Fruit fly (Drosophila melanogaster) whole organism, prepupa: ENCODE data around the gene CG4456.

Source experiments
- Blimp-1 ChIP-seq: fragments of 200-800 bp; sonication (Bioruptor generic); optimal IDR thresholded peaks from 3 replicates; lab custom pipeline; 2017; ENCODE audit warnings: missing biosample characterization, missing genetic modification characterization, mild to moderate bottlenecking, moderate library complexity, missing genetic modification reagents
- CG10669 ChIP-seq: fragments of 200-800 bp; sonication (Bioruptor generic); optimal IDR thresholded peaks from 3 replicates; lab custom pipeline; 2018; ENCODE audit warnings: missing biosample characterization, mild to moderate bottlenecking, missing genetic modification characterization, moderate library complexity
- CG11762 ChIP-seq: fragments of 200-800 bp; sonication (Bioruptor generic); optimal IDR thresholded peaks from 3 replicates; lab custom pipeline; 2016; ENCODE audit warnings: missing biosample characterization, missing genetic modification characterization; ENCODE audit not compliant: insufficient read depth
- CG11902 ChIP-seq: fragments of 200-800 bp; sonication (Bioruptor generic); optimal IDR thresholded peaks from 3 replicates; lab custom pipeline; 2016; ENCODE audit warnings: missing biosample characterization, missing genetic modification characterization
- CG15336 ChIP-seq: fragments of 200-800 bp; sonication (Bioruptor generic); IDR thresholded peaks from 2 replicates; pipeline ENCODE4 v1.3.6; 2022; ENCODE audit warnings: missing biosample characterization, missing genetic modification characterization
- CG1621 ChIP-seq: fragments of 200-800 bp; sonication (Bioruptor generic); optimal IDR thresholded peaks from 3 replicates; lab custom pipeline; 2018; ENCODE audit warnings: missing biosample characterization, mild to moderate bottlenecking, missing genetic modification characterization
- CG32006 ChIP-seq: fragments of 200-800 bp; sonication (Bioruptor generic); optimal IDR thresholded peaks from 3 replicates; lab custom pipeline; 2017; ENCODE audit warnings: missing biosample characterization, mild to moderate bottlenecking, missing genetic modification characterization
- CG34406 ChIP-seq: fragments of 200-800 bp; sonication (Bioruptor generic); optimal IDR thresholded peaks from 3 replicates; lab custom pipeline; 2016; ENCODE audit warnings: missing biosample characterization, missing genetic modification characterization
- CG3919 ChIP-seq: fragments of 200-800 bp; sonication (Bioruptor generic); optimal IDR thresholded peaks from 3 replicates; lab custom pipeline; 2016; ENCODE audit warnings: missing biosample characterization, missing genetic modification characterization
- CG4318 ChIP-seq: fragments of 200-800 bp; sonication (Bioruptor generic); optimal IDR thresholded peaks from 3 replicates; lab custom pipeline; 2017; ENCODE audit warnings: missing biosample characterization, mild to moderate bottlenecking, missing genetic modification characterization
- CG6163 ChIP-seq: fragments of 200-800 bp; sonication (Bioruptor generic); IDR thresholded peaks from 3 replicates; pipeline ENCODE4 v1.3.6; 2022; ENCODE audit warnings: missing biosample characterization, missing genetic modification characterization
- CG6276 ChIP-seq: fragments of 200-800 bp; sonication (Bioruptor generic); optimal IDR thresholded peaks from 2 replicates; lab custom pipeline; 2017; ENCODE audit warnings: missing biosample characterization, mild to moderate bottlenecking, missing genetic modification characterization
- CG6792 ChIP-seq: fragments of 200-800 bp; sonication (Bioruptor generic); optimal IDR thresholded peaks from 3 replicates; lab custom pipeline; 2016; ENCODE audit warnings: missing biosample characterization, missing genetic modification characterization
- CG6854 ChIP-seq: fragments of 200-800 bp; sonication (Bioruptor generic); optimal IDR thresholded peaks from 2 replicates; lab custom pipeline; 2017; ENCODE audit warnings: missing biosample characterization, mild to moderate bottlenecking, missing genetic modification characterization
- CG7368 ChIP-seq: fragments of 200-800 bp; sonication (Bioruptor generic); optimal IDR thresholded peaks from 3 replicates; lab custom pipeline; 2016; ENCODE audit warnings: missing biosample characterization, missing genetic modification characterization
- CG8119 ChIP-seq: fragments of 200-800 bp; sonication (Bioruptor generic); IDR thresholded peaks from 3 replicates; pipeline ENCODE4 v1.3.6; 2022; ENCODE audit warnings: missing biosample characterization, missing genetic modification characterization
- CG8319 ChIP-seq: fragments of 200-800 bp; sonication (Bioruptor generic); optimal IDR thresholded peaks from 3 replicates; lab custom pipeline; 2016; ENCODE audit warnings: missing biosample characterization, missing genetic modification characterization
- CG8632 ChIP-seq: fragments of 200-800 bp; sonication (Bioruptor generic); optimal IDR thresholded peaks from 3 replicates; lab custom pipeline; 2016; ENCODE audit warnings: missing biosample characterization, missing genetic modification characterization
- CG9139 ChIP-seq: fragments of 200-800 bp; sonication (Bioruptor generic); optimal IDR thresholded peaks from 3 replicates; lab custom pipeline; 2017; ENCODE audit warnings: missing biosample characterization, mild to moderate bottlenecking, missing genetic modification characterization
- Eip75B ChIP-seq: fragments of 200-800 bp; sonication (Bioruptor generic); optimal IDR thresholded peaks from 3 replicates; lab custom pipeline; 2016; ENCODE audit warnings: missing biosample characterization, missing genetic modification characterization
- Eip78C ChIP-seq: fragments of 200-800 bp; sonication (Bioruptor generic); peaks from one replicate; lab custom pipeline; 2016; ENCODE audit warnings: missing biosample characterization, missing genetic modification characterization
- Eip93F ChIP-seq: fragments of 200-800 bp; sonication (Bioruptor generic); optimal IDR thresholded peaks from 2 replicates; lab custom pipeline; 2016; ENCODE audit warnings: missing biosample characterization, mild to moderate bottlenecking, missing genetic modification characterization
- Ets21C ChIP-seq: fragments of 200-800 bp; sonication (Bioruptor generic); optimal IDR thresholded peaks from 3 replicates; lab custom pipeline; 2016; ENCODE audit warnings: missing biosample characterization, missing genetic modification characterization
- Gug ChIP-seq: fragments of 200-800 bp; sonication (Bioruptor generic); IDR thresholded peaks from 2 replicates; pipeline ENCODE4 v1.3.6; 2022; ENCODE audit warnings: missing biosample characterization, missing genetic modification characterization
- Hr38 ChIP-seq: sonication (Bioruptor generic); optimal IDR thresholded peaks from 2 replicates; lab custom pipeline; 2016; ENCODE audit warnings: missing biosample characterization, missing genetic modification characterization
- Hr39 ChIP-seq: fragments of 200-800 bp; sonication (Bioruptor generic); optimal IDR thresholded peaks from 2 replicates; lab custom pipeline; 2016; ENCODE audit warnings: missing biosample characterization, missing genetic modification characterization
- Hr4 ChIP-seq: fragments of 200-800 bp; sonication (Bioruptor generic); optimal IDR thresholded peaks from 3 replicates; lab custom pipeline; 2016; ENCODE audit warnings: missing biosample characterization, missing genetic modification characterization
- Met ChIP-seq: fragments of 200-800 bp; sonication (Bioruptor generic); optimal IDR thresholded peaks from 3 replicates; lab custom pipeline; 2016; ENCODE audit warnings: missing biosample characterization, missing genetic modification characterization
- OdsH ChIP-seq: fragments of 200-800 bp; sonication (Bioruptor generic); optimal IDR thresholded peaks from 3 replicates; lab custom pipeline; 2016; ENCODE audit warnings: missing biosample characterization, missing genetic modification characterization
- Smox ChIP-seq: fragments of 200-800 bp; sonication (Bioruptor generic); optimal IDR thresholded peaks from 3 replicates; lab custom pipeline; 2016; ENCODE audit warnings: missing biosample characterization, missing genetic modification characterization
- Sox102F ChIP-seq: fragments of 200-800 bp; sonication (Bioruptor generic); optimal IDR thresholded peaks from 2 replicates; lab custom pipeline; 2016; ENCODE audit warnings: missing biosample characterization, mild to moderate bottlenecking, missing genetic modification characterization
- Sox15 ChIP-seq: fragments of 200-800 bp; sonication (Bioruptor generic); optimal IDR thresholded peaks from 3 replicates; lab custom pipeline; 2016; ENCODE audit warnings: missing biosample characterization, missing genetic modification characterization
- achi ChIP-seq: fragments of 200-800 bp; sonication (Bioruptor generic); optimal IDR thresholded peaks from 3 replicates; lab custom pipeline; 2016; ENCODE audit warnings: missing biosample characterization, missing genetic modification characterization
- acj6 ChIP-seq: fragments of 200-800 bp; sonication (Bioruptor generic); optimal IDR thresholded peaks from 3 replicates; lab custom pipeline; 2016; ENCODE audit warnings: missing biosample characterization, missing genetic modification characterization
- cyc ChIP-seq: fragments of 200-800 bp; sonication (Bioruptor generic); optimal IDR thresholded peaks from 3 replicates; lab custom pipeline; 2016; ENCODE audit warnings: missing biosample characterization, missing genetic modification characterization
- dac ChIP-seq: fragments of 200-800 bp; sonication (Bioruptor generic); optimal IDR thresholded peaks from 2 replicates; lab custom pipeline; 2017; ENCODE audit warnings: missing biosample characterization, mild to moderate bottlenecking, missing genetic modification characterization
- dsx ChIP-seq: fragments of 200-800 bp; optimal IDR thresholded peaks from 3 replicates; lab custom pipeline; 2019; ENCODE audit warnings: missing biosample characterization, mild to moderate bottlenecking, missing genetic modification characterization, moderate library complexity; ENCODE audit not compliant: poor library complexity, severe bottlenecking
- eg ChIP-seq: fragments of 200-800 bp; sonication (Bioruptor generic); IDR thresholded peaks from 3 replicates; pipeline ENCODE4 v1.3.6; 2022; ENCODE audit warnings: missing biosample characterization, missing genetic modification characterization
- esn ChIP-seq: fragments of 200-800 bp; sonication (Bioruptor generic); optimal IDR thresholded peaks from 2 replicates; lab custom pipeline; 2016; ENCODE audit warnings: missing biosample characterization, mild to moderate bottlenecking, missing genetic modification characterization, moderate library complexity
- fd59A ChIP-seq: fragments of 200-800 bp; sonication (Bioruptor generic); optimal IDR thresholded peaks from 2 replicates; lab custom pipeline; 2017; ENCODE audit warnings: missing biosample characterization, mild to moderate bottlenecking, missing genetic modification characterization, missing genetic modification reagents
- fkh ChIP-seq: fragments of 200-800 bp; sonication (Bioruptor generic); optimal IDR thresholded peaks from 3 replicates; lab custom pipeline; 2017; ENCODE audit warnings: missing biosample characterization, mild to moderate bottlenecking, missing genetic modification characterization, moderate library complexity
- net ChIP-seq: fragments of 200-800 bp; sonication (Bioruptor generic); optimal IDR thresholded peaks from 3 replicates; lab custom pipeline; 2016; ENCODE audit warnings: missing biosample characterization, missing genetic modification characterization
- pdm3 ChIP-seq: fragments of 200-800 bp; sonication (Bioruptor generic); optimal IDR thresholded peaks from 3 replicates; lab custom pipeline; 2016; ENCODE audit warnings: missing biosample characterization, missing genetic modification characterization
- salr ChIP-seq, 2 experiments: fragments of 200-800 bp; sonication (Bioruptor generic); optimal IDR thresholded peaks; 3 replicates each; lab custom pipeline; 2016 to 2018; ENCODE audit warnings: missing biosample characterization in 2 of 2, missing genetic modification characterization in 2 of 2, mild to moderate bottlenecking in 1 of 2
- spab ChIP-seq: fragments of 200-800 bp; sonication (Bioruptor generic); optimal IDR thresholded peaks from 2 replicates; lab custom pipeline; 2017; ENCODE audit warnings: missing biosample characterization, mild to moderate bottlenecking, missing genetic modification characterization, missing genetic modification reagents
- ss ChIP-seq, 2 experiments: fragments of 200-800 bp; sonication (Bioruptor generic); optimal IDR thresholded peaks; 2 replicates in 1 of 2; 3 replicates in 1 of 2; lab custom pipeline; 2017 to 2018; ENCODE audit warnings: mild to moderate bottlenecking in 2 of 2, missing biosample characterization in 2 of 2, missing genetic modification characterization in 2 of 2, moderate library complexity in 1 of 2
- topi ChIP-seq: fragments of 200-800 bp; sonication (Bioruptor generic); optimal IDR thresholded peaks from 3 replicates; lab custom pipeline; 2016; ENCODE audit warnings: missing biosample characterization, missing genetic modification characterization
- vri ChIP-seq: fragments of 200-800 bp; sonication (Bioruptor generic); optimal IDR thresholded peaks from 3 replicates; lab custom pipeline; 2016; ENCODE audit warnings: missing biosample characterization, mild to moderate bottlenecking, missing genetic modification characterization

CG4456 gene

DNA sequence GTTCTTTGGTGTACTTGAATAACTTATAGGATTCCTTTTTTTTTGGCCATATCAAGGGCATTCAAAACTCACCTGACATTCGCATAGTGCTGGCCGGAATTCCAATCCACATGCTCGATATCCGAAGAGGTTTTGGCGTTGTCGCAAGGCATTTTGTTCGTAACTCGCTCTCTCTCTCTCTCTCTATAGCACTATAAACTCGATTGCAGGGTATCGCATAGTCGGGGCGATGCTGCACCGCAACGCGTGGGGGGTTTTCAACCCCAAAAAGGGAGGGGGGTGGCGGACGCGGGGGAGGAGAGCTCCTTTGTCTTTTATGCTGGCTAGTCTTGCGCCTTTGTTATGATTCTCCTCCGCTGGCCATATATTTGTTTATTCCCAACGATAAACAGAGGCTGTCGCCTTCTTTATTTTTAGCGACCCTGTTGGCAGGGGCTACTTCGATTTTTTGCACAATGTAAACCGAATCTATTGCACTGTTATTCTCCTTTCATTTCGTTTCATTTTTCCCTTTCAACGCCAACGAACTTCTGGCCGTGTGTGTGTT lies 26.0 kb downstream of the CG4456 start (continued):
- TF ChIP-seq Sox15 (GFP tag; lab: Kevin White, UChicago) (no peak), CG8319 (GFP tag; lab: Kevin White, UChicago) (no peak), Hr4 (no peak), CG9139 (GFP tag; lab: Kevin White, UChicago) (no peak)

DNA sequence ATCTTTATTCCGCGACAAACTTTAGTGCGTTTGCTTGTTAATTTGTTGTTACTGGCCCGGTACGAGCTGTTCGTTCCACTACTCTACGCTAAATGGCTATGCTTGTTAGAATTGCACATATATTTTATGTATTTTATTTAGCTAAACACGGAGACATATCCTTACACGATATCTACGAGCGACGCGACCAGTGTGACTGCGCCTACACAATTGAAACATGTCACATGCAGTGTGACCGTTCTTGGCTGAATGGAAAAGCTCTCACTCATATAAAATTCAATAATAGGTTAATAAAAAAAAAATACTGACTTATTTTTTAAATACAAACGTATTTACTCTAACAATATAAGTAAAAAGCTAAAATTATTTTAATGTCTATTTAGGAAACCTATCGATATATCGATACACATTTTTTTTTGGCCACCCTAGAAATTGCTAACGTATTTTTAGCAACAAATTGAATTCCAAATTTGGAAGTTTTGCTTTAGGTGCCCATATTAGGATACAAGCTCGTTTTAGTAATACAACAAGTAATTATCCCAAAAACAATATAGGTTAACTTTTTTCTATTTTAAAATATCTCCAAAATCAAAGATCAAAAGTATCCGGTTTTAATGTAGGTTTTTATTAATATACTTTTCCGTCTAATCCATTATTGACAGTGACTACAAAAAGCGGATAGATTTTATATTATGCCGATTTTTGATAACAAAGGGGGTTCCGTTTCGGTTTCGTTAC lies 26.7 kb downstream of the CG4456 start, which contains the start of gene CG4080:
TSS of gene CG4080 (minus strand) at position 215 of the 738 bp plus-strand sequence.
- TF ChIP-seq acj6 (GFP tag; lab: Kevin White, UChicago) (peak; percentile 8), CG3919 (no peak), Hr4 (no peak), Sox15 (GFP tag; lab: Kevin White, UChicago) (no peak), Hr39 (GFP tag; lab: Kevin White, UChicago) (no peak), CG6792 (GFP tag; lab: Kevin White, UChicago) (no peak), pdm3 (GFP tag; lab: Kevin White, UChicago) (no peak), Gug (no peak), cyc (GFP tag; lab: Kevin White, UChicago) (peak; percentile 31), CG8319 (GFP tag; lab: Kevin White, UChicago) (no peak), spab (GFP tag; lab: Kevin White, UChicago) (no peak), Blimp-1 (no peak), CG9139 (GFP tag; lab: Kevin White, UChicago) (no peak), fkh (GFP tag; lab: Kevin White, UChicago) (peak; percentile 82), CG32006 (no peak), esn (GFP tag; lab: Kevin White, UChicago) (peak; percentile 61), salr (GFP tag; optimal IDR thresholded peaks at IDR 0.05; lab: Kevin White, UChicago) (no peak), CG8119 (no peak), Eip78C (GFP tag; lab: Kevin White, UChicago) (peak; percentile 79), CG11902 (no peak), Smox (GFP tag; lab: Kevin White, UChicago) (no peak), dac (no peak), Ets21C (GFP tag; lab: Kevin White, UChicago) (no peak), OdsH (no peak), eg (no peak), CG6163 (GFP tag; lab: Robert Waterston, UW) (no peak), CG4318 (no peak), achi (GFP tag; lab: Kevin White, UChicago) (peak; percentile 5), CG6276 (GFP tag; lab: Kevin White, UChicago) (no peak), ss (GFP tag; optimal IDR thresholded peaks at IDR 0.05; lab: Kevin White, UChicago) (peak in 1 of 2 experiments; percentile 10), CG11762 (GFP tag; lab: Kevin White, UChicago) (no peak), net (GFP tag; lab: Kevin White, UChicago) (no peak), topi (GFP tag; lab: Kevin White, UChicago) (peak; percentile 46), fd59A (no peak), Met (GFP tag; lab: Kevin White, UChicago) (peak; percentile 64), CG15336 (no peak), Hr38 (GFP tag; lab: Kevin White, UChicago) (no peak), Eip93F (peak; percentile 61), dsx (peak; percentile 48), CG1621 (tag; lab: Kevin White, UChicago) (peak; percentile 30), CG34406 (GFP tag; lab: Kevin White, UChicago) (no peak), vri (GFP tag; lab: Kevin White, UChicago) (peak; percentile 40), Sox102F (peak; percentile 64), CG8632 (GFP tag; lab: Kevin White, UChicago) (peak; percentile 26), CG6854 (GFP tag; lab: Kevin White, UChicago) (peak; percentile 9), CG10669 (GFP tag; lab: Kevin White, UChicago) (no peak), Eip75B (GFP tag; lab: Kevin White, UChicago) (peak; percentile 7), CG7368 (GFP tag; lab: Kevin White, UChicago) (no peak)
